Worm (Caenorhabditis elegans) whole organism, L2 larva: ENCODE data around the gene C55B6.4.

Experiments
- ZK546.5 ChIP-seq: sonication (generic microtip); optimal IDR thresholded peaks from 2 replicates; lab custom pipeline; 2017; ENCODE audit warnings: missing biosample characterization, missing genetic modification characterization
- ama-1 ChIP-seq: fragments of 150-350 bp; optimal IDR thresholded peaks from 2 replicates; lab custom pipeline; 2018; ENCODE audit warnings: inconsistent platforms
- dmd-4 ChIP-seq: sonication (generic microtip); optimal IDR thresholded peaks from 2 replicates; lab custom pipeline; 2017; ENCODE audit warnings: missing biosample characterization, missing genetic modification characterization
- egl-27 ChIP-seq: sonication (generic microtip); optimal IDR thresholded peaks from 3 replicates; lab custom pipeline; 2017; ENCODE audit warnings: missing biosample characterization, missing genetic modification reagents, missing genetic modification characterization
- fos-1 ChIP-seq: fragments of 150-350 bp; optimal IDR thresholded peaks from 2 replicates; lab custom pipeline; 2014; ENCODE audit warnings: missing biosample characterization, missing genetic modification characterization
- lin-11 ChIP-seq: fragments of 150-350 bp; sonication (generic microtip); optimal IDR thresholded peaks from 2 replicates; lab custom pipeline; 2014; ENCODE audit warnings: missing biosample characterization, missing genetic modification characterization, inconsistent platforms, mixed read lengths
- mab-5 ChIP-seq: fragments of 150-350 bp; optimal IDR thresholded peaks from 2 replicates; lab custom pipeline; 2014; ENCODE audit warnings: missing biosample characterization, missing genetic modification characterization
- nhr-10 ChIP-seq: sonication (generic microtip); optimal IDR thresholded peaks from 2 replicates; lab custom pipeline; 2017; ENCODE audit warnings: missing biosample characterization, missing genetic modification characterization
- nhr-23 ChIP-seq: fragments of 150-350 bp; optimal IDR thresholded peaks from 2 replicates; lab custom pipeline; 2014; ENCODE audit warnings: missing biosample characterization, missing genetic modification reagents, missing genetic modification characterization
- nhr-237 ChIP-seq: fragments of 150-350 bp; optimal IDR thresholded peaks from 2 replicates; lab custom pipeline; 2014; ENCODE audit warnings: missing biosample characterization, missing genetic modification characterization
- unc-62 ChIP-seq: fragments of 150-350 bp; optimal IDR thresholded peaks from 2 replicates; lab custom pipeline; 2014; ENCODE audit warnings: missing biosample characterization, missing genetic modification reagents, missing genetic modification characterization
- zag-1 ChIP-seq: fragments of 150-350 bp; optimal IDR thresholded peaks from 2 replicates; lab custom pipeline; 2014; ENCODE audit warnings: missing biosample characterization, missing genetic modification characterization
- ztf-11 ChIP-seq: sonication (generic microtip); optimal IDR thresholded peaks from 2 replicates; lab custom pipeline; 2017; ENCODE audit warnings: missing biosample characterization, missing genetic modification characterization

DNA sequence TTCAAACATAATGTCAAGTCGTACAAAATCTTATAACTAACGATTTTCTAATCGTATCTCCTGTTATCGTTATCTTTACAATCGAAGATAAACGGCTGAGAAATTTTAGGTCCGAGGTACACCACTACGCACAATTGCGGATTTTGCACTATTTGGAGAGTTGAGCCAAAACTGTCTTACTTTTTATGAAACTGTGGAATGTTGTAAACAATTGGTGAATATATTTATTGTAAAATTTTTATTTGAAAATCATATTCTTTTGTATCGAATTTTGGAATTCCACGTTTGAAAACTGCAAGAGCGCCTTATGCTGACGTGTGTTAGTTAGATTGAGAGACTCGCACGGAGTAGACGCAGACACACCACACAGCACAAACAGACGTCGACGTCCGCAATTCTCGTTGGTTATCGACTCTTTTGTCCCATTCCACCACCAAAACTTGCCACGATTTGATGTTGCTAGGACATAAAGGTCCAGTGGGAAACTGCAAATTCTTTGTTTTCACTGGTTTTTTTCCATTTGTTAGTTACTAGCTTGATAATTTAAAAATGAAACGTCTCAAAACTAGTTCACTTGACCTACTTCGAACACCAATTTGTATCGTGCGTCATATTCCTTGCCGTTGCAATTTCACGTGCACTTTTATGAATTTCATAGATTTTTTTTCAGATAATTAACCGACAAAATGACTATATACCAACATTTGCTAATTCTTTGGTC, 6.6 kb upstream of the C55B6.4 start, which contains the start of gene dnj-7:
- TF ChIP-seq egl-27 (tag; lab: Kevin White, UChicago), result peak; percentile 6
- TF ChIP-seq nhr-10 (tag; lab: Kevin White, UChicago), result no peak
- no peak for TF ChIP-seq ama-1
- no peak for TF ChIP-seq nhr-23 (tag; lab: Kevin White, UChicago)
- no peak for TF ChIP-seq lin-11 (tag; lab: Kevin White, UChicago)
- peak; percentile 34 for TF ChIP-seq fos-1 (tag; lab: Kevin White, UChicago)
- TF ChIP-seq ZK546.5 (tag; lab: Kevin White, UChicago), result no peak
- no peak for TF ChIP-seq ztf-11
- no peak for TF ChIP-seq unc-62 (GFP tag; lab: Kevin White, UChicago)
- TF ChIP-seq nhr-237 (tag; lab: Kevin White, UChicago), result no peak
- TF ChIP-seq dmd-4 (tag; lab: Kevin White, UChicago), result no peak
- no peak for TF ChIP-seq mab-5 (tag; lab: Kevin White, UChicago)
- TF ChIP-seq zag-1 (tag; lab: Kevin White, UChicago), result no peak
